Fruit fly (Drosophila melanogaster) whole organism, embryonic: ENCODE data around the gene CG10492.

Experiments
- Bteb2 ChIP-seq: fragments of 200-800 bp; sonication (Bioruptor generic); optimal IDR thresholded peaks from 2 replicates; lab custom pipeline; 2016; ENCODE audit warnings: missing biosample characterization, missing genetic modification characterization
- CG1024 ChIP-seq: fragments of 200-800 bp; sonication (Bioruptor generic); IDR thresholded peaks from 2 replicates; pipeline ENCODE4 v1.3.6; 2022; ENCODE audit warnings: missing biosample characterization, missing genetic modification characterization
- CG10366 ChIP-seq: fragments of 200-800 bp; sonication (Bioruptor generic); IDR thresholded peaks from 2 replicates; pipeline ENCODE4 v1.3.6; 2022; ENCODE audit warnings: missing biosample characterization, missing genetic modification characterization
- CG10462 ChIP-seq: fragments of 200-800 bp; sonication (Bioruptor generic); optimal IDR thresholded peaks from 2 replicates; lab custom pipeline; 2016; ENCODE audit warnings: missing biosample characterization, missing genetic modification characterization
- CG11560 ChIP-seq: fragments of 200-800 bp; sonication (Bioruptor generic); IDR thresholded peaks from 3 replicates; pipeline ENCODE4 v1.3.6; 2022; ENCODE audit warnings: missing biosample characterization, missing genetic modification characterization
- CG11695 ChIP-seq: fragments of 200-800 bp; sonication (Bioruptor generic); IDR thresholded peaks from 3 replicates; pipeline ENCODE4 v1.3.6; 2022; ENCODE audit warnings: missing biosample characterization, missing genetic modification characterization
- CG11696 ChIP-seq: fragments of 200-800 bp; sonication (Bioruptor generic); IDR thresholded peaks from 2 replicates; pipeline ENCODE4 v1.3.6; 2022; ENCODE audit warnings: missing biosample characterization, missing genetic modification characterization
- CG12299 ChIP-seq: fragments of 200-800 bp; sonication (Bioruptor generic); optimal IDR thresholded peaks from 2 replicates; lab custom pipeline; 2018; ENCODE audit warnings: missing biosample characterization, mild to moderate bottlenecking, missing genetic modification characterization
- CG13624 ChIP-seq: fragments of 200-800 bp; sonication (Bioruptor generic); optimal IDR thresholded peaks from 2 replicates; lab custom pipeline; 2016; ENCODE audit warnings: missing biosample characterization, missing genetic modification characterization
- CG13894 ChIP-seq: fragments of 200-800 bp; sonication (Bioruptor generic); optimal IDR thresholded peaks from 3 replicates; lab custom pipeline; 2018; ENCODE audit warnings: missing biosample characterization, mild to moderate bottlenecking, missing genetic modification characterization, moderate library complexity
- CG15011 ChIP-seq: fragments of 200-800 bp; sonication (Bioruptor generic); optimal IDR thresholded peaks from 3 replicates; lab custom pipeline; 2018; ENCODE audit warnings: missing biosample characterization, mild to moderate bottlenecking, missing genetic modification characterization
- CG15269 ChIP-seq: fragments of 200-800 bp; sonication (Bioruptor generic); optimal IDR thresholded peaks from 2 replicates; lab custom pipeline; 2018; ENCODE audit warnings: missing biosample characterization, mild to moderate bottlenecking, missing genetic modification characterization, moderate library complexity
- CG18599 ChIP-seq: fragments of 200-800 bp; sonication (Bioruptor generic); optimal IDR thresholded peaks from 3 replicates; lab custom pipeline; 2017; ENCODE audit warnings: missing biosample characterization, missing genetic modification characterization, mild to moderate bottlenecking, moderate library complexity, missing genetic modification reagents
- CG33557 ChIP-seq: fragments of 200-800 bp; sonication (Bioruptor generic); optimal IDR thresholded peaks from 2 replicates; lab custom pipeline; 2019; ENCODE audit warnings: missing biosample characterization, mild to moderate bottlenecking, missing genetic modification characterization, moderate library complexity
- CG4360 ChIP-seq: fragments of 200-800 bp; sonication (Bioruptor generic); IDR thresholded peaks from 2 replicates; pipeline ENCODE4 v1.3.6; 2022; ENCODE audit warnings: missing biosample characterization, missing genetic modification characterization
- CG4707 ChIP-seq: fragments of 200-800 bp; sonication (Bioruptor generic); optimal IDR thresholded peaks from 2 replicates; lab custom pipeline; 2018; ENCODE audit warnings: missing biosample characterization, mild to moderate bottlenecking, missing genetic modification characterization, moderate library complexity
- CG4820 ChIP-seq: fragments of 200-800 bp; sonication (Bioruptor generic); optimal IDR thresholded peaks from 3 replicates; lab custom pipeline; 2016; ENCODE audit warnings: missing biosample characterization, missing genetic modification characterization
- CG6683 ChIP-seq: fragments of 200-800 bp; sonication (Bioruptor generic); optimal IDR thresholded peaks from 2 replicates; lab custom pipeline; 2017; ENCODE audit warnings: missing biosample characterization, mild to moderate bottlenecking, missing genetic modification characterization, missing genetic modification reagents
- CG7372 ChIP-seq: fragments of 200-800 bp; sonication (Bioruptor generic); IDR thresholded peaks from 2 replicates; pipeline ENCODE4 v1.3.6; 2022; ENCODE audit warnings: missing biosample characterization, missing genetic modification characterization
- CG8359 ChIP-seq: fragments of 200-800 bp; sonication (Bioruptor generic); optimal IDR thresholded peaks from 2 replicates; lab custom pipeline; 2017; ENCODE audit warnings: missing biosample characterization, mild to moderate bottlenecking, missing genetic modification characterization, borderline replicate concordance
- CG8765 ChIP-seq: fragments of 200-800 bp; sonication (Bioruptor generic); IDR thresholded peaks from 2 replicates; pipeline ENCODE4 v1.3.6; 2022; ENCODE audit warnings: missing biosample characterization, missing genetic modification characterization
- Dfd ChIP-seq, 2 experiments: fragments of >200 bp; optimal IDR thresholded peaks; 2 replicates each; lab custom pipeline; 2017; ENCODE audit warnings: missing biosample characterization in 2 of 2, missing genetic modification characterization in 2 of 2
- Doc2 ChIP-seq: fragments of 200-800 bp; sonication (Bioruptor generic); IDR thresholded peaks from 2 replicates; pipeline ENCODE4 v1.3.6; 2022; ENCODE audit warnings: missing biosample characterization, missing genetic modification characterization
- E2f2 ChIP-seq: fragments of 200-800 bp; sonication (Bioruptor generic); IDR thresholded peaks from 2 replicates; pipeline ENCODE4 v1.3.6; 2022; ENCODE audit warnings: missing biosample characterization, missing genetic modification characterization
- HLH54F ChIP-seq: fragments of 200-800 bp; sonication (Bioruptor generic); optimal IDR thresholded peaks from 3 replicates; lab custom pipeline; 2016; ENCODE audit warnings: missing biosample characterization, missing genetic modification characterization
- Mrtf ChIP-seq: fragments of 200-800 bp; sonication (Bioruptor generic); IDR thresholded peaks from 3 replicates; pipeline ENCODE4 v1.3.6; 2022; ENCODE audit warnings: missing biosample characterization, missing genetic modification characterization
- Ravus ChIP-seq: fragments of 200-800 bp; sonication (Bioruptor generic); IDR thresholded peaks from 2 replicates; pipeline ENCODE4 v1.3.6; 2022; ENCODE audit warnings: missing biosample characterization, missing genetic modification characterization
- Scr ChIP-seq: fragments of 200-800 bp; sonication (Bioruptor generic); IDR thresholded peaks from 2 replicates; pipeline ENCODE4 v1.3.6; 2022; ENCODE audit warnings: missing biosample characterization, missing genetic modification characterization; ENCODE audit not compliant: partially characterized antibody
- Usf ChIP-seq: fragments of 200-800 bp; sonication (Bioruptor generic); optimal IDR thresholded peaks from 2 replicates; lab custom pipeline; 2017; ENCODE audit warnings: missing genotype, missing biosample characterization, missing genetic modification characterization
- Xbp1 ChIP-seq: fragments of 200-800 bp; sonication (Bioruptor generic); optimal IDR thresholded peaks from 3 replicates; lab custom pipeline; 2016; ENCODE audit warnings: missing biosample characterization, mild to moderate bottlenecking, missing genetic modification characterization
- ci ChIP-seq: fragments of 200-800 bp; sonication (Bioruptor generic); IDR thresholded peaks from 3 replicates; pipeline ENCODE4 v1.3.6; 2022; ENCODE audit warnings: missing biosample characterization, missing genetic modification characterization
- crc ChIP-seq: fragments of 200-800 bp; sonication (Bioruptor generic); optimal IDR thresholded peaks from 2 replicates; lab custom pipeline; 2016; ENCODE audit warnings: missing biosample characterization, missing genetic modification characterization
- dmrt99B ChIP-seq: fragments of 200-800 bp; sonication (Bioruptor generic); optimal IDR thresholded peaks from 2 replicates; lab custom pipeline; 2018; ENCODE audit warnings: missing biosample characterization, mild to moderate bottlenecking, missing genetic modification characterization, moderate library complexity
- gfzf ChIP-seq: fragments of 200-800 bp; sonication (Bioruptor generic); optimal IDR thresholded peaks from 2 replicates; lab custom pipeline; 2016; ENCODE audit warnings: missing biosample characterization, mild to moderate bottlenecking, missing genetic modification characterization, moderate library complexity
- inv ChIP-seq: fragments of 200-800 bp; sonication (Bioruptor generic); IDR thresholded peaks from 2 replicates; pipeline ENCODE4 v1.3.6; 2022; ENCODE audit warnings: missing biosample characterization, missing genetic modification characterization; ENCODE audit not compliant: partially characterized antibody
- mirr ChIP-seq: fragments of 200-800 bp; sonication (Bioruptor generic); optimal IDR thresholded peaks from 3 replicates; lab custom pipeline; 2018; ENCODE audit warnings: missing biosample characterization, mild to moderate bottlenecking, missing genetic modification characterization
- pita ChIP-seq: fragments of 200-800 bp; sonication (Bioruptor generic); optimal IDR thresholded peaks from 2 replicates; lab custom pipeline; 2017; ENCODE audit warnings: missing biosample characterization, mild to moderate bottlenecking, missing genetic modification characterization
- ro ChIP-seq: fragments of 200-800 bp; sonication (Bioruptor generic); IDR thresholded peaks from 2 replicates; pipeline ENCODE4 v1.3.6; 2022; ENCODE audit warnings: missing biosample characterization, missing genetic modification characterization
- row ChIP-seq: fragments of 200-800 bp; sonication (Bioruptor generic); IDR thresholded peaks from 3 replicates; pipeline ENCODE4 v1.3.6; 2022; ENCODE audit warnings: missing biosample characterization, missing genetic modification characterization
- schlank ChIP-seq: fragments of 200-800 bp; sonication (Bioruptor generic); optimal IDR thresholded peaks from 2 replicates; lab custom pipeline; 2018; ENCODE audit warnings: missing biosample characterization, mild to moderate bottlenecking, missing genetic modification characterization
- scrt ChIP-seq: fragments of 200-800 bp; sonication (Bioruptor generic); optimal IDR thresholded peaks from 2 replicates; lab custom pipeline; 2018; ENCODE audit warnings: missing biosample characterization, mild to moderate bottlenecking, missing genetic modification characterization, moderate library complexity
- sima ChIP-seq: fragments of 200-800 bp; sonication (Bioruptor generic); optimal IDR thresholded peaks from 2 replicates; lab custom pipeline; 2016; ENCODE audit warnings: missing biosample characterization, missing genetic modification characterization
- slou ChIP-seq: fragments of 200-800 bp; sonication (Bioruptor generic); optimal IDR thresholded peaks from 3 replicates; lab custom pipeline; 2016; ENCODE audit warnings: missing biosample characterization, missing genetic modification characterization
- sqz ChIP-seq: fragments of 200-800 bp; sonication (Bioruptor generic); optimal IDR thresholded peaks from 3 replicates; lab custom pipeline; 2018; ENCODE audit warnings: missing biosample characterization, mild to moderate bottlenecking, missing genetic modification characterization
- ssp ChIP-seq: fragments of 200-800 bp; sonication (Bioruptor generic); IDR thresholded peaks from 2 replicates; pipeline ENCODE4 v1.3.6; 2022; ENCODE audit warnings: missing biosample characterization, missing genetic modification characterization
- tap ChIP-seq: fragments of 200-800 bp; optimal IDR thresholded peaks from 3 replicates; lab custom pipeline; 2019; ENCODE audit warnings: missing biosample characterization, mild to moderate bottlenecking, missing genetic modification characterization, moderate library complexity
- usp ChIP-seq: fragments of >200 bp; optimal IDR thresholded peaks from 2 replicates; lab custom pipeline; 2017; ENCODE audit warnings: missing biosample characterization, missing genetic modification characterization
- vvl ChIP-seq: fragments of 200-800 bp; sonication (Bioruptor generic); IDR thresholded peaks from 2 replicates; pipeline ENCODE4 v1.3.6; 2022; ENCODE audit warnings: missing biosample characterization, missing genetic modification characterization
- zen ChIP-seq: fragments of 200-800 bp; sonication (Bioruptor generic); optimal IDR thresholded peaks from 3 replicates; lab custom pipeline; 2018; ENCODE audit warnings: missing biosample characterization, mild to moderate bottlenecking, missing genetic modification characterization, moderate library complexity
- zen2 ChIP-seq: fragments of 200-800 bp; sonication (Bioruptor generic); IDR thresholded peaks from 3 replicates; pipeline ENCODE4 v1.3.6; 2022; ENCODE audit warnings: missing biosample characterization, missing genetic modification characterization; ENCODE audit not compliant: partially characterized antibody

Gene CG10492

DNA sequence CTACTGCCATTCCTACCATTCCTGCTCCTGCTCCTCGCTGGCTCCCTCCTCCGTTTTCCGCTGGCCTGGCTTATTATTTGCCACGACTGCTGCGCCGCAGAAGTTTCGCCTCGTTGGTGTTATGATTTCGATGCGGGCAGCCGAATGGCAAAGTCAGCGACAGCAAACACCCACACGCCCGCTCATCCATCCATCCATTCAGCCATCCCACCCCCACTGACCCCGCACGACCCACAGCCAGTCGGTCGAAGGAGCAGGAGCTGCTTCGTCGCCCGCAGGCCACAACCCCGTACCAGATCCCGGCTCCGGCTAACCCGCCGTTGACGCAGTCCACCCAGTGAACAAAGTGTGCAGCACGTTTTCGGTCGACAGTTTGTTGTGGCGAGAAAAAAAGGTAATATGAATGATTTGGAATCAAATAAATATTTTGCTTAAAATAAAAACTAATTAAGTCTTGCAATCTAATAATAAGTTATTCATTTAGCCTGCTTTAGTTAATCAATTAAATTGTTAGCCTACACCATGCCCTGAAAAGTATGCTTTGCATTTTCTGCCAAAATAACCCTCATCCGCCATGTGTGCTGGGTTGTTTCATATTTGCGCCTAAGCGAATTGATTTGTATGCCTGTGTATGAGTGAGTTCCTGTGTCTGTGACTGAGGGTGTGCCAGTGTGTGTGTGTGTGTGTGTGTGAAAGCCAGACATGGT is 27.2 kb upstream of the CG10492 start (continued):
- TF ChIP-seq schlank (tag; lab: Kevin White, UChicago), result peak; percentile 57
- TF ChIP-seq zen2 (GFP tag; lab: Robert Waterston, UW), result 0 out of 3 replicates have a peak, but pooled peaks have one; percentile 3
- TF ChIP-seq CG10366 (GFP tag; lab: Robert Waterston, UW), result peak; percentile 20; the same call in 1 of the 2 replicates
- TF ChIP-seq CG13894 (tag; lab: Kevin White, UChicago), result peak; percentile 58
- no peak for TF ChIP-seq mirr (GFP tag; lab: Kevin White, UChicago)
- no peak for TF ChIP-seq CG13624 (GFP tag; lab: Kevin White, UChicago)
- peak; percentile 46 for TF ChIP-seq CG15011 (GFP tag; lab: Kevin White, UChicago)
- no peak for TF ChIP-seq CG8765
- TF ChIP-seq ci (GFP tag; lab: Robert Waterston, UW), result no peak
- no peak for TF ChIP-seq usp
- TF ChIP-seq CG18599 (GFP tag; lab: Kevin White, UChicago), result peak; percentile 92
- no peak for TF ChIP-seq zen (tag; lab: Kevin White, UChicago)
- TF ChIP-seq CG8359 (GFP tag; lab: Kevin White, UChicago), result no peak
- no peak for TF ChIP-seq crc (GFP tag; lab: Kevin White, UChicago)
- TF ChIP-seq Doc2 (GFP tag; lab: Robert Waterston, UW), result no peak
- TF ChIP-seq slou (GFP tag; lab: Kevin White, UChicago), result no peak
- TF ChIP-seq Ravus (GFP tag; lab: Robert Waterston, UW), result no peak
- TF ChIP-seq Scr (GFP tag; lab: Robert Waterston, UW), result no peak
- no peak for TF ChIP-seq pita
- peak; percentile 76 for TF ChIP-seq row (GFP tag; lab: Robert Waterston, UW)
- TF ChIP-seq CG4360 (GFP tag; lab: Robert Waterston, UW), result no peak
- peak; percentile 65 for TF ChIP-seq CG15269 (tag; lab: Kevin White, UChicago)
- TF ChIP-seq CG4707, result no peak
- TF ChIP-seq E2f2, result peak; percentile 35; the same call in 1 of the 2 replicates
- no peak for TF ChIP-seq gfzf
- TF ChIP-seq CG11696 (GFP tag; lab: Robert Waterston, UW), result peak; percentile 23; the same call in 1 of the 2 replicates
- peak; percentile 6 for TF ChIP-seq Usf (GFP tag; lab: Kevin White, UChicago)
- peak; percentile 44 for TF ChIP-seq CG12299
- no peak for TF ChIP-seq CG11560 (tag; lab: Robert Waterston, UW)
- TF ChIP-seq CG4820 (GFP tag; lab: Kevin White, UChicago), result no peak
- no peak for TF ChIP-seq inv (GFP tag; lab: Robert Waterston, UW)
- peak; percentile 41 for TF ChIP-seq tap
- TF ChIP-seq CG7372 (GFP tag; lab: Robert Waterston, UW), result peak; percentile 81
- TF ChIP-seq Mrtf (GFP tag; lab: Robert Waterston, UW), result no peak
- TF ChIP-seq Dfd (GFP tag; optimal IDR thresholded peaks at IDR 0.05; lab: Kevin White, UChicago), result no peak
- peak; percentile 64 for TF ChIP-seq scrt (GFP tag; lab: Kevin White, UChicago)
- TF ChIP-seq sima (GFP tag; lab: Kevin White, UChicago), result no peak
- TF ChIP-seq CG11695, result peak; percentile 46; the same call in 1 of the 3 replicates
- TF ChIP-seq Xbp1, result peak; percentile 35
- peak; percentile 52 for TF ChIP-seq HLH54F
- no peak for TF ChIP-seq ssp (GFP tag; lab: Robert Waterston, UW)
- peak; percentile 65 for TF ChIP-seq CG6683 (GFP tag; lab: Kevin White, UChicago)
- peak; percentile 1 for TF ChIP-seq Bteb2 (GFP tag; lab: Kevin White, UChicago)
- no peak for TF ChIP-seq vvl (GFP tag; lab: Robert Waterston, UW)
- TF ChIP-seq CG33557 (GFP tag; lab: Kevin White, UChicago), result no peak
- TF ChIP-seq dmrt99B (tag; lab: Kevin White, UChicago), result peak; percentile 81
- no peak for TF ChIP-seq ro (GFP tag; lab: Robert Waterston, UW)
- TF ChIP-seq sqz (GFP tag; lab: Kevin White, UChicago), result no peak
- no peak for TF ChIP-seq CG1024 (GFP tag; lab: Robert Waterston, UW)
- no peak for TF ChIP-seq CG10462
